Fruit fly (Drosophila melanogaster): ENCODE data around the gene CG32847.

Gene CG32847

DNA sequence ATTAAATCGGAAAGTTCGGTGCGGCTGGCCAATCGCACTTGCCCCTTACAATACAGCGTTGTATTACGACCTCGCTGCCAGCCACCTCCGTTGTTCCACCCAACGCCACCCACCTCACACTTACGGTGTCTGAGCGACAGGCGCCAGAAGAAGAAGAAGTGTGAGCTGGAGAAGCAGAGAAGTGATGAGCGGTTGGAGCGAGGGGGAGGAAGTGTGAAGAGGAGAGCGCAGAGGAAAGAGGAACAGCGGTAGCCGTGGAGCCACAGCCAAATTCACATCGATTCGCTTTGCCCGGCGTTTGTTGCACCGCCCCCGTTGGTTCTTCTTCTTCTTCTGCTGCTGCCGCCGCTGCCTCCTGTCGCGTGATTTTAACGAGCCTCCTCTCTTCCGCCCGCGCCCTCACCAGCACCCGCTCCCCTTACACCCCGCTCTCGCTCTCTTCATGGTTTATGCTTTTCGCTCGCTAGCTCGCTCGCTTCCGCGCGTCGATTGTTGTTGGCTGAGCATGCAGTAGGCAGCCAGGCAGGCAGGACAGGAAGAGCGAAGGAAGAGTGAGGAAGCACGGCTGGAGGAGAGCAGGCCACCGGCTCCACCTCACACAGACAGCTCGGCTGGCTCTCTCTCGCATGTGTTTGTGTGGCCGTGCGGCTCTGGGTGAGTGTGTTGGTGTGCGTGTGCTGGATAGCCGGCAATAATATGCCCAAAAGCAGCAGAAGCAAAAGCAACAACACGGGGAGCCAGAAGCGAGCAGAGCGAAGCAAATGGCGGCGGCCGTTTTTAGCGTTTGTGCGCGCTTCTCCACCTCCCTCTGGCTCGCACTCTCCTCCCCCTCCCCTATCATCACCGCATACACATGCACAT, 17.2 kb upstream of the CG32847 start:
- TF ChIP-seq CG8301 (tag; optimal IDR thresholded peaks at IDR 0.05) (no peak), fd96Ca (GFP tag; IDR thresholded peaks at IDR 0.05) (peak; percentile 24; the same call in 1 of the 3 replicates), CG13204 (GFP tag; optimal IDR thresholded peaks at IDR 0.05) (peak; percentile 99), gl (tag; optimal IDR thresholded peaks at IDR 0.05) (no peak), Pif1B (GFP tag; optimal IDR thresholded peaks at IDR 0.05) (peak; percentile 33), Snoo (tag; optimal IDR thresholded peaks at IDR 0.05) (peak; percentile 19), D1 (tag; optimal IDR thresholded peaks at IDR 0.05) (no peak), EcR (GFP tag; optimal IDR thresholded peaks at IDR 0.05) (peak; percentile 49), CG32121 (GFP tag; IDR thresholded peaks at IDR 0.05) (no peak; the same call in 1 of the 2 replicates), CG17806 (tag; optimal IDR thresholded peaks at IDR 0.05) (peak; percentile 4), Pif1A (GFP tag; optimal IDR thresholded peaks at IDR 0.05) (no peak)

DNA sequence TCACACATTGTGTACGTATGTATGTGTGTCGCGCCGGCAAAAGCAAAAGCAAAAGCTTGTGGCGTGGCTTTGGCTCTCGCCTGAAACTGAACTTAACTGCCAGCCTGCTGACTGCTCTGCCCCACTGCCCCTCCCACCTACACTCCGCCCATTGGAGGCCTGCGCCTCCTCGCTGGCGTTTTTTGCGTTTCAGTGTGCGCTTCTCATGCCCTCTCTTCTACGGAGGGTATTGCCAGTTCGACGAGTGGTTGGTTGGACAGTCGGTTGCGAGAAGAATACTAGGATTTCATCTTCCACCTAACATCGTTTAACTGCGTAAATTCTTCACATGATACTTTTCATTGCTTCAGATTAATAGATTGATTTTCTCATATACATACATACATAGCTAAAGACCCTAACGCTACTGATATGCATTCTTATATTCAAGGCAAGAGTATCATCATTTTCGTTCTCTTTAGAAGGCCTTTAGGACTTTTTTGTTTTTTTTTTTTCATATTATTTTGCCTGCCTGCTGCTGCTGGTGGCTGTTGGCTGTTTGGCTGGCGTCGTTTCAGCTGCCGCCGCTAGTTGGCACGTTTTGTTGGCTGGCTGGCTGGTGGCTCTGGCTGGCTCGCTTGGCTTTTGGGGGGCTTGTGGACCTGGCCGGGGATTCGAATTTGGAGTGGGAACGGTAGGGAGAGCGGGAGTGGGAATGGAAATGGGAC, 16.4 kb upstream of the CG32847 start:
- TF ChIP-seq CG32121 (GFP tag; IDR thresholded peaks at IDR 0.05) (peak; percentile 87), Snoo (tag; optimal IDR thresholded peaks at IDR 0.05) (peak; percentile 90), CG15710 (tag; optimal IDR thresholded peaks at IDR 0.05) (peak; percentile 94), CG4496 (GFP tag; IDR thresholded peaks at IDR 0.05) (peak; percentile 87), CG12605 (GFP tag; IDR thresholded peaks at IDR 0.05) (peak; percentile 76), CG14655 (GFP tag; optimal IDR thresholded peaks at IDR 0.05) (peak; percentile 88), CG10348 (GFP tag; IDR thresholded peaks at IDR 0.05) (no peak; the same call in 1 of the 2 replicates), Pif1B (GFP tag; optimal IDR thresholded peaks at IDR 0.05) (peak; percentile 88), Ets98B (GFP tag; IDR thresholded peaks at IDR 0.05) (peak; percentile 82), CG9948 (tag; optimal IDR thresholded peaks at IDR 0.05) (peak; percentile 84), CG13204 (GFP tag; optimal IDR thresholded peaks at IDR 0.05) (peak; percentile 6), rn (GFP tag; IDR thresholded peaks at IDR 0.05) (peak; percentile 84), CG8159 (tag; optimal IDR thresholded peaks at IDR 0.05) (peak; percentile 90), CG34367 (tag; optimal IDR thresholded peaks at IDR 0.05) (peak; percentile 89), CG17806 (tag; optimal IDR thresholded peaks at IDR 0.05) (peak; percentile 87), Pif1A (GFP tag; optimal IDR thresholded peaks at IDR 0.05) (peak; percentile 95), fd96Ca (GFP tag; IDR thresholded peaks at IDR 0.05) (peak; percentile 92), CG8301 (tag; optimal IDR thresholded peaks at IDR 0.05) (peak; percentile 90), gl (tag; optimal IDR thresholded peaks at IDR 0.05) (peak; percentile 73), D1 (tag; optimal IDR thresholded peaks at IDR 0.05) (peak; percentile 53), EcR (GFP tag; optimal IDR thresholded peaks at IDR 0.05) (no peak)

DNA sequence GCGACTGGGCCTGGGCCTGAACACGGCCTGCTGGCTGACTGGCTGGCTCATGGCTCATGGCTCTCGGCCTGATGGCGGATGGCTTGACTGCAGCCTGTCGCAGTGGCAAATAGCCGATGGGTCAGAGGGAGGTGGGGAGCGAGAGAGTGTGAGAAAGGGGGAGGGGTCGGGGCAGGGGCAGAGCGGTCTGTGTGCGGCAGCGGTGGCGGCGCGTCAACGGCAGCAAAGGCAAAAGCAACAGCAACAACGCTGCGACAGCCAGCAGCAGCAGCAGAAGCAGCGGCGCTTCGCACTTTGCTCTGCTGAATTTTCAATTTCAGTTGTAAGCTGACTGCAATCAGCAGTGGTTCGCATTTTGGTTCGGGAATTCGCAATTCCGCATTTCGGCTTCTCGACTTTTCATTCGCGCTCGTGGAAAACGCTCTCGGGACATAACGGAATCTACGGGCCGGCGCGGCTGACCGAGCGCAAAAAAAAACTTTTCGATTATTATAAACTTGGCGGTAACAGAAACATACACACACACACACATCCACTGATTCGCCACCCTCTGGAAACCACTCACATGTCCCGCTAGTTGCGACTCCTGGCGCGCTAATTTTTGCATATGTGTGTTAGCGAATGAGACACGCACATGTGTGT, 15.7 kb upstream of the CG32847 start, which contains the start of gene CG45071:
Gene CG45071 (plus strand): TSS at position 317 of the 642 bp plus-strand sequence.
- TF ChIP-seq CG8301 (tag; optimal IDR thresholded peaks at IDR 0.05) (no peak), CG12605 (GFP tag; IDR thresholded peaks at IDR 0.05) (peak; percentile 34; the same call in 1 of the 2 replicates), Ets98B (GFP tag; IDR thresholded peaks at IDR 0.05) (peak; percentile 11; the same call in 1 of the 2 replicates), EcR (GFP tag; optimal IDR thresholded peaks at IDR 0.05) (peak; percentile 37), CG13204 (GFP tag; optimal IDR thresholded peaks at IDR 0.05) (peak; percentile 100), CG10348 (GFP tag; IDR thresholded peaks at IDR 0.05) (no peak)

DNA sequence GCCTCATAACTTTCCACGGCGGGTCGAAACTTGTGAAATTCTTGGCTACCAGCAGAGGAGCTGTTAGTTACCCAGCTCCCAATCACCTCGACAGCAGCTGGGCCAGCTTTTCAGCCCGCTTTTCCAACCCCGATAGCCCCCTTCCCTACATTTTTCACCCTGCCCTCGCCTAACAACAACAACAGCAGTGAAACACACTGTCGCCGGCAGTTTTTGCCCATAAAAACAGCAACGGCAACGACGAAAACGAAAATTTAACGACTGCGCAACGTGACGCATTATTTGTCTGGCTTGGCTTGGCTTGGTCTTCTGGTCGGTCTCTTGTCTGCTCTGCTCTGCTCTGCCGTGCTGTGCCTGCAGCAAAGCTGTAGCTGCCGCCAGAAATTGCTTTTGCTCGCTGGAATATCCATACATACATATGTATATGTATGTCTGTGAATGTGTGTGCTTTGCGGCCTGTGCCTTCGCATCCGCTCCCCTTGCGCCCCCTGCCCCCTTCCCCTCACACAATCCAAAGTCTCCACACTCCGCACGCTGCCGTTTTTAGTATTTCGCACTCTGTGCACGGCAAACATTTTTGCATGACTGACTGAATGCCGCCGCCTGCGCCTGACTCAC, 14.1 kb upstream of the CG32847 start:
- peak; percentile 96 for TF ChIP-seq CG13204 (GFP tag; optimal IDR thresholded peaks at IDR 0.05)
- no peak for TF ChIP-seq EcR (GFP tag; optimal IDR thresholded peaks at IDR 0.05)
- TF ChIP-seq CG4496 (GFP tag; IDR thresholded peaks at IDR 0.05): peak; percentile 4; the same call in 2 of the 3 replicates

DNA sequence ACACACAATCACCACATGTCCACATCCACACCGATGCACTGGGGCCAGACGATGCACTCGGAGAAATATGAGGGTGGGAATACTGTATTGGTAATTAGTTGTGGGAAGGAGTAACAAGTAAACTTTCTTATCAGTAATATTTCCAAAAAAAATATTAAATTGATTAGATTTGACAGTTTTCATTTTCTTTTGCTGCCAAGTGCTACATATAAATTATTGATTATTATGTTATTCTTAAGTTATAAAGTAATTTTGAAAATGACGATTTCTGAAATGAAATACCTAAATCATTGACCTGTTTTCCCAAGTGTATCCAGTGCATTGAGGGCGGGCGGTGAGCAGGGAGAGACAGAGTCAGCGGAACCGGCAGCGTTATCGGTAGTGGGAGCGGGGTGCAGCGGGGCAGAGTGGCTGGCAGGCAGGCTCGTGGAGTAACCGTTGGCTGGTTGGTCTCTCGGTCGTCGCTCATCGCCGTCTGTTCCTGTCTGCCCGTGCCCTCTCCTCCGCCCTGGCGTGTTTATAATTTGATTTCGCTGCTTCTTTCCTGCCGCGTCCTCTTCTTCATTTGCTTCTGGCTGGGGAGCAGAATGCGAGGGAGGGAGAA, 13.5 kb upstream of the CG32847 start:
- TF ChIP-seq Snoo (tag; optimal IDR thresholded peaks at IDR 0.05): peak; percentile 94
- peak; percentile 92 for TF ChIP-seq CG34367 (tag; optimal IDR thresholded peaks at IDR 0.05)
- TF ChIP-seq EcR (GFP tag; optimal IDR thresholded peaks at IDR 0.05): peak; percentile 62
- peak; percentile 98 for TF ChIP-seq CG15710 (tag; optimal IDR thresholded peaks at IDR 0.05)
- TF ChIP-seq CG13204 (GFP tag; optimal IDR thresholded peaks at IDR 0.05): peak; percentile 99
- TF ChIP-seq rn (GFP tag; IDR thresholded peaks at IDR 0.05): peak; percentile 73
- TF ChIP-seq CG10348 (GFP tag; IDR thresholded peaks at IDR 0.05): peak; percentile 74
- TF ChIP-seq CG17806 (tag; optimal IDR thresholded peaks at IDR 0.05): peak; percentile 93
- peak; percentile 74; the same call in 2 of the 3 replicates for TF ChIP-seq fd96Ca (GFP tag; IDR thresholded peaks at IDR 0.05)
- peak; percentile 97 for TF ChIP-seq CG8159 (tag; optimal IDR thresholded peaks at IDR 0.05)
- peak; percentile 43 for TF ChIP-seq CG12605 (GFP tag; IDR thresholded peaks at IDR 0.05)
- TF ChIP-seq CG4496 (GFP tag; IDR thresholded peaks at IDR 0.05): peak; percentile 84
- TF ChIP-seq CG9948 (tag; optimal IDR thresholded peaks at IDR 0.05): peak; percentile 95
- TF ChIP-seq D1 (tag; optimal IDR thresholded peaks at IDR 0.05): peak; percentile 96
- TF ChIP-seq gl (tag; optimal IDR thresholded peaks at IDR 0.05): peak; percentile 68
- TF ChIP-seq CG14655 (GFP tag; optimal IDR thresholded peaks at IDR 0.05): peak; percentile 97
- peak; percentile 95 for TF ChIP-seq CG8301 (tag; optimal IDR thresholded peaks at IDR 0.05)
- peak; percentile 89 for TF ChIP-seq CG32121 (GFP tag; IDR thresholded peaks at IDR 0.05)
- TF ChIP-seq Ets98B (GFP tag; IDR thresholded peaks at IDR 0.05): peak; percentile 76
- TF ChIP-seq Pif1A (GFP tag; optimal IDR thresholded peaks at IDR 0.05): peak; percentile 90
- peak; percentile 93 for TF ChIP-seq Pif1B (GFP tag; optimal IDR thresholded peaks at IDR 0.05)
